Fruit fly (Drosophila melanogaster) Kc167 (cell line): ENCODE results near the gene Cdc45.

ENCODE experiments used
- Sin3A ChIP-seq: fragments of >200 bp; optimal IDR thresholded peaks from 2 replicates; lab custom pipeline; 2018; ENCODE audit warnings: missing external identifiers
- h ChIP-seq: fragments of >200 bp; optimal IDR thresholded peaks from 3 replicates; lab custom pipeline; 2018; ENCODE audit warnings: missing external identifiers
- insv ChIP-seq: fragments of >200 bp; optimal IDR thresholded peaks from 3 replicates; lab custom pipeline; 2018; ENCODE audit warnings: missing external identifiers

DNA sequence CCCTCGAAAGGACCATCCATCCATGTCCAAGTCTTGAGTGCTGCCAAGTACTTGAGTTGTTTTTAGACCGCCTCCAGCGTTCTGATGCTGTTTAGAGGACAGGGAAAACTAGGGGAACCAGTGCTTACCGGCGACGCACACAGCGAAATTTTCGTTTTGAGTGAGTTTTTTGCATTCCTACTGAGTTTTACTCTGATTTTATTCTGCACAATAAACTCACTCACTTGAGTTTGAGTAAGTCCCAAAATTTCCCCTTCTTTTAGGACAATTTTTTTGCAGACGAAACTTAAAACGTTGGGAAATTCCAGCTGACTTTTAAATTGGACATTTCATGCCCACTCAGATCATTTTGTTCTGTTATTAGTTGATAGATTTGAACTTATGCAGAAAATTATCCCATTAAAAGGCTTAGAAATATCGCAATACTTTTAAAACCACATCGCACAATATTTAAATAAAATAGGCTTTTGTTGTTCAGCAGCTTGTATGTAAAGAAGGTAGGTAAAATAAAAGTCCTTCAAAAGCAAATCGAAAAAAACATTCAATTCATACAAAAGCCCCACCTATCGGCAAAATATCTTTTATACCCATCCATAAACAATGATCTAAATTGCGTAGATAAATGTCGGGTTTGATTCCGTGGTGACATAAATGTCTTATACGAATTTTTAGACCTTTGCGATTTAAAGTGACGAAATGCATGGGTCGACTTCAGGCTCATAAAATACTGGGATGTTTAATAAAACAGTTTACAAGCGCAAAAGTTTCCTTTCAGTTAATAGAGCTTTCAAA lies 20.7 kb downstream of the Cdc45 start:
- no peak for TF ChIP-seq insv (lab: Kevin White, UChicago)
- TF ChIP-seq Sin3A (lab: Kevin White, UChicago): no peak
- TF ChIP-seq h (lab: Kevin White, UChicago): no peak
